Fruit fly (Drosophila melanogaster) Kc167 (cell line): ENCODE measurements around the gene CG34244.

Experiments used
- Myc ChIP-seq: fragments of >200 bp; optimal IDR thresholded peaks from 2 replicates; lab custom pipeline; 2017; ENCODE audit warnings: missing external identifiers
- Sin3A ChIP-seq: fragments of >200 bp; optimal IDR thresholded peaks from 2 replicates; lab custom pipeline; 2018; ENCODE audit warnings: missing external identifiers
- h ChIP-seq: fragments of >200 bp; optimal IDR thresholded peaks from 3 replicates; lab custom pipeline; 2018; ENCODE audit warnings: missing external identifiers
- insv ChIP-seq: fragments of >200 bp; optimal IDR thresholded peaks from 3 replicates; lab custom pipeline; 2018; ENCODE audit warnings: missing external identifiers
- psq ChIP-seq: fragments of >200 bp; optimal IDR thresholded peaks from 2 replicates; lab custom pipeline; 2017; ENCODE audit warnings: missing external identifiers
- ttk ChIP-seq: sonication (Bioruptor generic); optimal IDR thresholded peaks from 2 replicates; lab custom pipeline; 2017; ENCODE audit warnings: missing external identifiers

CG34244 gene

dm6 chr3L:14229481-14229880 is 6.3 kb downstream of the CG34244 start:
- TF ChIP-seq ttk (lab: Kevin White, UChicago) = no peak
- TF ChIP-seq insv (lab: Kevin White, UChicago) = no peak
- TF ChIP-seq Myc (lab: Kevin White, UChicago) = no peak
- TF ChIP-seq Sin3A = no peak
- no peak for TF ChIP-seq psq (lab: Kevin White, UChicago)
- TF ChIP-seq h = no peak

- no peak for TF ChIP-seq insv (lab: Kevin White, UChicago)
- TF ChIP-seq h = no peak
- TF ChIP-seq Myc (lab: Kevin White, UChicago) = no peak
- no peak for TF ChIP-seq ttk (lab: Kevin White, UChicago)
- TF ChIP-seq psq (lab: Kevin White, UChicago) = no peak
- TF ChIP-seq Sin3A = no peak
Observed at dm6 chr3L:14229069-14229468, 6.7 kb downstream of the CG34244 start.

- TF ChIP-seq Sin3A (no peak), insv (lab: Kevin White, UChicago) (no peak), psq (lab: Kevin White, UChicago) (no peak)
Observed at dm6 chr3L:14223450-14223849, 12.3 kb downstream of the CG34244 start.

dm6 chr3L:14222199-14222598 is 13.5 kb downstream of the CG34244 start:
- TF ChIP-seq Sin3A (no peak), ttk (lab: Kevin White, UChicago) (no peak), psq (lab: Kevin White, UChicago) (no peak), insv (lab: Kevin White, UChicago) (no peak)

- no peak for TF ChIP-seq insv (lab: Kevin White, UChicago)
- TF ChIP-seq Myc (lab: Kevin White, UChicago) = no peak
- no peak for TF ChIP-seq Sin3A
- no peak for TF ChIP-seq psq (lab: Kevin White, UChicago)
- no peak for TF ChIP-seq ttk (lab: Kevin White, UChicago)
- no peak for TF ChIP-seq h
Observed at dm6 chr3L:14220611-14221497, 14.9 kb downstream of the CG34244 start.

- no peak for TF ChIP-seq h
- no peak for TF ChIP-seq psq (lab: Kevin White, UChicago)
- no peak for TF ChIP-seq Myc (lab: Kevin White, UChicago)
- no peak for TF ChIP-seq ttk (lab: Kevin White, UChicago)
- TF ChIP-seq Sin3A = no peak
- no peak for TF ChIP-seq insv (lab: Kevin White, UChicago)
Observed at dm6 chr3L:14219422-14219853, 16.3 kb downstream of the CG34244 start.

- TF ChIP-seq h (no peak), insv (lab: Kevin White, UChicago) (no peak)
Observed at dm6 chr3L:14217677-14218254, 18.0 kb downstream of the CG34244 start, which contains the start of gene CG7768. TSS of gene CG7768 (plus strand) at chr3L:14218204.

dm6 chr3L:14216140-14216539 is 19.6 kb downstream of the CG34244 start:
- TF ChIP-seq Sin3A (no peak), psq (lab: Kevin White, UChicago) (no peak), h (no peak), insv (lab: Kevin White, UChicago) (no peak), Myc (lab: Kevin White, UChicago) (no peak), ttk (lab: Kevin White, UChicago) (no peak)

dm6 chr3L:14212300-14212893 is 23.3 kb downstream of the CG34244 start:
- no peak for TF ChIP-seq h

- TF ChIP-seq Sin3A = no peak
- no peak for TF ChIP-seq h
- no peak for TF ChIP-seq Myc (lab: Kevin White, UChicago)
Observed at dm6 chr3L:14211616-14212015, 24.1 kb downstream of the CG34244 start.

dm6 chr3L:14208974-14209373 is 26.8 kb downstream of the CG34244 start:
- no peak for TF ChIP-seq psq (lab: Kevin White, UChicago)
- TF ChIP-seq Sin3A = no peak
- TF ChIP-seq insv (lab: Kevin White, UChicago) = no peak
- no peak for TF ChIP-seq h
- TF ChIP-seq ttk (lab: Kevin White, UChicago) = no peak
- TF ChIP-seq Myc (lab: Kevin White, UChicago) = no peak

- TF ChIP-seq Sin3A (no peak), ttk (lab: Kevin White, UChicago) (no peak), Myc (lab: Kevin White, UChicago) (no peak), psq (lab: Kevin White, UChicago) (no peak), insv (lab: Kevin White, UChicago) (no peak), h (no peak)
Observed at dm6 chr3L:14207361-14207760, 28.4 kb downstream of the CG34244 start.
